Fruit fly (Drosophila melanogaster): ENCODE data around the gene LanA.

DNA sequence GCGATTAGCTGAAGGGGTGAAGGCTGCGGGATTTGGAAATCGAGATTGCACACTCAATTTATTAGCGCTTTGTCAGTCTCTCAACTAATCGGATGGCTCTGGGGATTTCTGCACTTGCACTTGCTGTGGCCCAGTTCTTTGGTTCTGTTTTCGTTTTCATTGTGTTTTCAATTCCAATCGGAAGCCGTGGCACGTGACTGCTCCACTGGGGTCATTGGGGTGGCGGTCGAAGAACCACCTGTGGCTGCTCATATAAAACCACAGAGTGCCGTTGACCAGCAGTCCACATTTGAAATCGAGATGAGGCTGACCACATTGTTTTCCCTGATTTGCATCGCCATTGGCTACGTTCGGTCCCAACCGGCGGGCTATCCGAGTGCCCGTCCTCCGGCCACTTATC is 57.3 kb downstream of the LanA start, which contains the start of gene Cpr65Az:
- TF ChIP-seq pad (GFP tag; optimal IDR thresholded peaks at IDR 0.05) (no peak), CG7101 (tag; optimal IDR thresholded peaks at IDR 0.05) (no peak), Hr96 (GFP tag; optimal IDR thresholded peaks at IDR 0.05) (no peak), cnc (optimal IDR thresholded peaks at IDR 0.05) (no peak), CG33017 (tag; optimal IDR thresholded peaks at IDR 0.05) (no peak)
